Fruit fly (Drosophila melanogaster) whole organism, embryonic: ENCODE results near the gene CG31075.

Source experiments
- CG10274 ChIP-seq: fragments of 200-800 bp; sonication (Bioruptor generic); optimal IDR thresholded peaks from 3 replicates; lab custom pipeline; 2017; ENCODE audit warnings: missing biosample characterization, mild to moderate bottlenecking, missing genetic modification characterization
- CG13424 ChIP-seq: fragments of 200-800 bp; sonication (Bioruptor generic); optimal IDR thresholded peaks from 2 replicates; lab custom pipeline; 2019; ENCODE audit warnings: missing biosample characterization, mild to moderate bottlenecking, missing genetic modification characterization, moderate library complexity
- CG17612 ChIP-seq: fragments of 200-800 bp; sonication (Bioruptor generic); IDR thresholded peaks from 2 replicates; pipeline ENCODE4 v1.3.6; 2022; ENCODE audit warnings: missing biosample characterization, missing genetic modification characterization
- CG4282 ChIP-seq: fragments of 200-800 bp; sonication (Bioruptor generic); optimal IDR thresholded peaks from 2 replicates; lab custom pipeline; 2016; ENCODE audit warnings: missing biosample characterization, missing genetic modification characterization
- CG8359 ChIP-seq: fragments of 200-800 bp; sonication (Bioruptor generic); optimal IDR thresholded peaks from 2 replicates; lab custom pipeline; 2017; ENCODE audit warnings: missing biosample characterization, mild to moderate bottlenecking, missing genetic modification characterization, borderline replicate concordance
- CG9797 ChIP-seq: fragments of 200-800 bp; sonication (Bioruptor generic); optimal IDR thresholded peaks from 3 replicates; lab custom pipeline; 2018; ENCODE audit warnings: missing biosample characterization, mild to moderate bottlenecking, missing genetic modification characterization
- HLHmδ ChIP-seq: fragments of 200-800 bp; sonication (Bioruptor generic); optimal IDR thresholded peaks from 2 replicates; lab custom pipeline; 2018; ENCODE audit warnings: missing biosample characterization, mild to moderate bottlenecking, missing genetic modification characterization, moderate library complexity
- Poxn ChIP-seq: fragments of 200-800 bp; sonication (Bioruptor generic); IDR thresholded peaks from 2 replicates; pipeline ENCODE4 v1.3.6; 2022; ENCODE audit warnings: missing biosample characterization, missing genetic modification characterization
- br ChIP-seq: fragments of >200 bp; optimal IDR thresholded peaks from 2 replicates; lab custom pipeline; 2017
- jing ChIP-seq: fragments of 200-800 bp; sonication (Bioruptor generic); optimal IDR thresholded peaks from 2 replicates; lab custom pipeline; 2018; ENCODE audit warnings: missing biosample characterization, mild to moderate bottlenecking, missing genetic modification characterization
- pb ChIP-seq: fragments of 200-800 bp; sonication (Bioruptor generic); optimal IDR thresholded peaks from 3 replicates; lab custom pipeline; 2016; ENCODE audit warnings: missing biosample characterization, missing genetic modification characterization
- vnd ChIP-seq: fragments of 200-800 bp; sonication (Bioruptor generic); IDR thresholded peaks from 3 replicates; pipeline ENCODE4 v1.3.6; 2022; ENCODE audit warnings: missing biosample characterization, missing genetic modification characterization; ENCODE audit not compliant: partially characterized antibody

- TF ChIP-seq jing (GFP tag; lab: Kevin White, UChicago) = no peak
- TF ChIP-seq CG8359 (GFP tag; lab: Kevin White, UChicago) = no peak
- no peak for TF ChIP-seq HLHmδ (GFP tag; lab: Kevin White, UChicago)
- TF ChIP-seq br (lab: Kevin White, UChicago) = no peak
- TF ChIP-seq CG10274 (GFP tag; lab: Kevin White, UChicago) = no peak
- no peak for TF ChIP-seq CG17612 (GFP tag; lab: Robert Waterston, UW)
- no peak for TF ChIP-seq CG13424 (tag; lab: Kevin White, UChicago)
- TF ChIP-seq pb (GFP tag; lab: Kevin White, UChicago) = no peak
- no peak for TF ChIP-seq Poxn (GFP tag; lab: Robert Waterston, UW)
- no peak for TF ChIP-seq CG4282
- TF ChIP-seq CG9797 (GFP tag; lab: Kevin White, UChicago) = no peak
- TF ChIP-seq vnd (GFP tag; lab: Robert Waterston, UW) = no peak
These were observed 21.9 kb downstream of the CG31075 start, which contains the start of gene Gr97a for dm6 chr3R:26966385-26966784.
